Fruit fly (Drosophila melanogaster) whole organism, embryonic: Measurements from ENCODE around the gene raptor.

Experiments used
- CG10209 ChIP-seq: fragments of 200-800 bp; sonication (Bioruptor generic); optimal IDR thresholded peaks from 3 replicates; lab custom pipeline; 2017; ENCODE audit warnings: missing biosample characterization, mild to moderate bottlenecking, missing genetic modification characterization, missing genetic modification reagents
- CG10274 ChIP-seq: fragments of 200-800 bp; sonication (Bioruptor generic); optimal IDR thresholded peaks from 3 replicates; lab custom pipeline; 2017; ENCODE audit warnings: missing biosample characterization, mild to moderate bottlenecking, missing genetic modification characterization
- CG10321 ChIP-seq: fragments of 200-800 bp; sonication (Bioruptor generic); IDR thresholded peaks from 2 replicates; pipeline ENCODE4 v1.3.6; 2022; ENCODE audit warnings: missing biosample characterization, missing genetic modification characterization
- CG10543 ChIP-seq: fragments of 200-800 bp; sonication (Bioruptor generic); optimal IDR thresholded peaks from 3 replicates; lab custom pipeline; 2017; ENCODE audit warnings: missing biosample characterization, mild to moderate bottlenecking, missing genetic modification characterization, moderate library complexity
- CG10654 ChIP-seq: fragments of 200-800 bp; sonication (Bioruptor generic); optimal IDR thresholded peaks from 2 replicates; lab custom pipeline; 2016; ENCODE audit warnings: missing biosample characterization, missing genetic modification characterization
- CG11695 ChIP-seq: fragments of 200-800 bp; sonication (Bioruptor generic); IDR thresholded peaks from 3 replicates; pipeline ENCODE4 v1.3.6; 2022; ENCODE audit warnings: missing biosample characterization, missing genetic modification characterization
- CG13894 ChIP-seq: fragments of 200-800 bp; sonication (Bioruptor generic); optimal IDR thresholded peaks from 3 replicates; lab custom pipeline; 2018; ENCODE audit warnings: missing biosample characterization, mild to moderate bottlenecking, missing genetic modification characterization, moderate library complexity
- CG14050 ChIP-seq: fragments of 200-800 bp; sonication (Bioruptor generic); IDR thresholded peaks from 3 replicates; pipeline ENCODE4 v1.3.6; 2022; ENCODE audit warnings: missing biosample characterization, missing genetic modification characterization
- CG14667 ChIP-seq: fragments of 200-800 bp; sonication (Bioruptor generic); IDR thresholded peaks from 2 replicates; pipeline ENCODE4 v1.3.6; 2022; ENCODE audit warnings: missing biosample characterization, missing genetic modification characterization
- CG14860 ChIP-seq: fragments of 200-800 bp; sonication (Bioruptor generic); IDR thresholded peaks from 3 replicates; pipeline ENCODE4 v1.3.6; 2022; ENCODE audit warnings: missing biosample characterization, missing genetic modification characterization; ENCODE audit not compliant: partially characterized antibody
- CG16779 ChIP-seq: fragments of 200-800 bp; sonication (Bioruptor generic); IDR thresholded peaks from 2 replicates; pipeline ENCODE4 v1.3.6; 2022; ENCODE audit warnings: missing biosample characterization, missing genetic modification characterization
- CG17612 ChIP-seq: fragments of 200-800 bp; sonication (Bioruptor generic); IDR thresholded peaks from 2 replicates; pipeline ENCODE4 v1.3.6; 2022; ENCODE audit warnings: missing biosample characterization, missing genetic modification characterization
- CG30431 ChIP-seq: fragments of 200-800 bp; sonication (Bioruptor generic); optimal IDR thresholded peaks from 2 replicates; lab custom pipeline; 2017; ENCODE audit warnings: missing biosample characterization, missing genetic modification characterization
- CG34376 ChIP-seq: fragments of 200-800 bp; sonication (Bioruptor generic); optimal IDR thresholded peaks from 2 replicates; lab custom pipeline; 2018; ENCODE audit warnings: missing biosample characterization, mild to moderate bottlenecking, missing genetic modification characterization
- CG3726 ChIP-seq: fragments of 200-800 bp; sonication (Bioruptor generic); IDR thresholded peaks from 3 replicates; pipeline ENCODE4, ENCODE4 v1.3.6; 2022; ENCODE audit warnings: missing biosample characterization, missing genetic modification characterization
- CG4404 ChIP-seq: fragments of 200-800 bp; sonication (Bioruptor generic); IDR thresholded peaks from 2 replicates; pipeline ENCODE4 v1.3.6; 2022; ENCODE audit warnings: missing biosample characterization, missing genetic modification characterization
- CG6813 ChIP-seq: fragments of 200-800 bp; sonication (Bioruptor generic); optimal IDR thresholded peaks from 2 replicates; lab custom pipeline; 2017; ENCODE audit warnings: missing biosample characterization, missing genetic modification characterization, mild to moderate bottlenecking, moderate library complexity, missing genetic modification reagents
- CG7556 ChIP-seq: fragments of 200-800 bp; sonication (Bioruptor generic); optimal IDR thresholded peaks from 2 replicates; lab custom pipeline; 2017; ENCODE audit warnings: missing biosample characterization, mild to moderate bottlenecking, missing genetic modification characterization
- Chrac-16 ChIP-seq: fragments of 200-800 bp; sonication (Bioruptor generic); optimal IDR thresholded peaks from 3 replicates; lab custom pipeline; 2016; ENCODE audit warnings: missing biosample characterization, missing genetic modification characterization
- Drgx ChIP-seq: fragments of 200-800 bp; sonication (Bioruptor generic); IDR thresholded peaks from 2 replicates; pipeline ENCODE4 v1.3.6; 2022; ENCODE audit warnings: missing biosample characterization, missing genetic modification characterization
- Elba2 ChIP-seq: fragments of 200-800 bp; sonication (Bioruptor generic); optimal IDR thresholded peaks from 3 replicates; lab custom pipeline; 2016; ENCODE audit warnings: missing biosample characterization, missing genetic modification characterization
- Ets97D ChIP-seq: fragments of 200-800 bp; sonication (Bioruptor generic); optimal IDR thresholded peaks from 3 replicates; lab custom pipeline; 2016; ENCODE audit warnings: missing biosample characterization, missing genetic modification characterization
- Fer1 ChIP-seq: fragments of 200-800 bp; sonication (Bioruptor generic); optimal IDR thresholded peaks from 2 replicates; lab custom pipeline; 2017; ENCODE audit warnings: missing biosample characterization, mild to moderate bottlenecking, missing genetic modification characterization
- Jarid2 ChIP-seq: fragments of 200-800 bp; sonication (Bioruptor generic); optimal IDR thresholded peaks from 3 replicates; lab custom pipeline; 2017; ENCODE audit warnings: mild to moderate bottlenecking, missing biosample characterization, missing genetic modification reagents, missing genetic modification characterization
- Lpt ChIP-seq: fragments of >200 bp; optimal IDR thresholded peaks from 2 replicates; lab custom pipeline; 2018; ENCODE audit warnings: missing biosample characterization, missing genetic modification characterization
- NK7.1 ChIP-seq: fragments of 200-800 bp; sonication (Bioruptor generic); optimal IDR thresholded peaks from 3 replicates; lab custom pipeline; 2016; ENCODE audit warnings: missing biosample characterization, missing genetic modification characterization
- Nf-YB ChIP-seq: fragments of 200-800 bp; sonication (Bioruptor generic); optimal IDR thresholded peaks from 3 replicates; lab custom pipeline; 2019; ENCODE audit warnings: missing biosample characterization, mild to moderate bottlenecking, missing genetic modification characterization, moderate library complexity
- NfI ChIP-seq: fragments of 200-800 bp; sonication (Bioruptor generic); optimal IDR thresholded peaks from 3 replicates; lab custom pipeline; 2018; ENCODE audit warnings: missing biosample characterization, mild to moderate bottlenecking, missing genetic modification characterization, moderate library complexity
- Oli ChIP-seq: fragments of 200-800 bp; sonication (Bioruptor generic); optimal IDR thresholded peaks from 2 replicates; lab custom pipeline; 2018; ENCODE audit warnings: missing biosample characterization, mild to moderate bottlenecking, missing genetic modification characterization, moderate library complexity
- Pdp1 ChIP-seq, 2 experiments: fragments of 200-800 bp; sonication (Bioruptor generic); optimal IDR thresholded peaks; 3 replicates each; lab custom pipeline; 2016; ENCODE audit warnings: missing biosample characterization in 2 of 2, missing genetic modification characterization in 2 of 2, mild to moderate bottlenecking in 1 of 2, moderate library complexity in 1 of 2
- Ptx1 ChIP-seq: fragments of 200-800 bp; sonication (Bioruptor generic); IDR thresholded peaks from 2 replicates; pipeline ENCODE4 v1.3.6; 2022; ENCODE audit warnings: missing biosample characterization, missing genetic modification characterization
- Ravus ChIP-seq: fragments of 200-800 bp; sonication (Bioruptor generic); IDR thresholded peaks from 2 replicates; pipeline ENCODE4 v1.3.6; 2022; ENCODE audit warnings: missing biosample characterization, missing genetic modification characterization
- Side ChIP-seq: fragments of 200-800 bp; sonication (Bioruptor generic); optimal IDR thresholded peaks from 2 replicates; lab custom pipeline; 2016; ENCODE audit warnings: missing biosample characterization, missing genetic modification characterization
- Vsx1 ChIP-seq: fragments of 200-800 bp; sonication (Bioruptor generic); optimal IDR thresholded peaks from 2 replicates; lab custom pipeline; 2017; ENCODE audit warnings: missing biosample characterization, mild to moderate bottlenecking, missing genetic modification characterization, missing genetic modification reagents
- crc ChIP-seq: fragments of 200-800 bp; sonication (Bioruptor generic); optimal IDR thresholded peaks from 2 replicates; lab custom pipeline; 2016; ENCODE audit warnings: missing biosample characterization, missing genetic modification characterization
- crp ChIP-seq, 2 experiments: fragments of 200-800 bp; sonication (Bioruptor generic); optimal IDR thresholded peaks; 2 replicates in 1 of 2; 3 replicates in 1 of 2; lab custom pipeline; 2017; ENCODE audit warnings: missing biosample characterization in 2 of 2, missing genetic modification characterization in 2 of 2, mild to moderate bottlenecking in 1 of 2, moderate library complexity in 1 of 2
- ems ChIP-seq: fragments of 200-800 bp; sonication (Bioruptor generic); optimal IDR thresholded peaks from 3 replicates; lab custom pipeline; 2016; ENCODE audit warnings: missing biosample characterization, missing genetic modification characterization
- ftz-f1 ChIP-seq: fragments of 200-800 bp; sonication (Bioruptor generic); optimal IDR thresholded peaks from 2 replicates; lab custom pipeline; 2016; ENCODE audit warnings: missing biosample characterization, missing genetic modification characterization
- gce ChIP-seq: fragments of 200-800 bp; sonication (Bioruptor generic); IDR thresholded peaks from 3 replicates; pipeline ENCODE4 v1.3.6; 2022; ENCODE audit warnings: missing biosample characterization, missing genetic modification characterization
- gro ChIP-seq: fragments of 200-800 bp; sonication (Bioruptor generic); optimal IDR thresholded peaks from 2 replicates; lab custom pipeline; 2016; ENCODE audit warnings: missing biosample characterization, missing genetic modification characterization
- hth ChIP-seq: fragments of >200 bp; optimal IDR thresholded peaks from 2 replicates; lab custom pipeline; 2017; ENCODE audit warnings: inconsistent platforms
- jigr1 ChIP-seq: fragments of 200-800 bp; sonication (Bioruptor generic); IDR thresholded peaks from 3 replicates; pipeline ENCODE4 v1.3.6; 2022; ENCODE audit warnings: missing biosample characterization, missing genetic modification characterization
- kay ChIP-seq: fragments of 200-800 bp; sonication (Bioruptor generic); optimal IDR thresholded peaks from 2 replicates; lab custom pipeline; 2016; ENCODE audit warnings: missing biosample characterization, missing genetic modification characterization
- mirr ChIP-seq: fragments of 200-800 bp; sonication (Bioruptor generic); optimal IDR thresholded peaks from 3 replicates; lab custom pipeline; 2018; ENCODE audit warnings: missing biosample characterization, mild to moderate bottlenecking, missing genetic modification characterization
- pho ChIP-seq: fragments of 200-800 bp; sonication (Bioruptor generic); optimal IDR thresholded peaks from 2 replicates; lab custom pipeline; 2016; ENCODE audit warnings: missing biosample characterization, missing genetic modification characterization
- run ChIP-seq: fragments of 200-800 bp; sonication (Bioruptor generic); optimal IDR thresholded peaks from 3 replicates; lab custom pipeline; 2018; ENCODE audit warnings: missing biosample characterization, mild to moderate bottlenecking, missing genetic modification characterization
- sens ChIP-seq: fragments of 200-800 bp; sonication (Bioruptor generic); peaks from one replicate; lab custom pipeline; 2016; ENCODE audit warnings: missing biosample characterization, missing genetic modification characterization
- sim ChIP-seq: fragments of 200-800 bp; sonication (Bioruptor generic); IDR thresholded peaks from 2 replicates; pipeline ENCODE4 v1.3.6; 2022; ENCODE audit warnings: missing biosample characterization, missing genetic modification characterization
- sisA ChIP-seq: fragments of 200-800 bp; sonication (Bioruptor generic); IDR thresholded peaks from 2 replicates; pipeline ENCODE4 v1.3.6; 2022; ENCODE audit warnings: missing biosample characterization, missing genetic modification characterization
- sr ChIP-seq: fragments of 200-800 bp; sonication (Bioruptor generic); IDR thresholded peaks from 3 replicates; pipeline ENCODE4 v1.3.6; 2022; ENCODE audit warnings: missing biosample characterization, missing genetic modification characterization
- stc ChIP-seq: fragments of 200-800 bp; sonication (Bioruptor generic); IDR thresholded peaks from 2 replicates; pipeline ENCODE4 v1.3.6; 2022; ENCODE audit warnings: missing biosample characterization, missing genetic modification characterization
- usp ChIP-seq: fragments of >200 bp; optimal IDR thresholded peaks from 2 replicates; lab custom pipeline; 2017; ENCODE audit warnings: missing biosample characterization, missing genetic modification characterization

Gene raptor

DNA sequence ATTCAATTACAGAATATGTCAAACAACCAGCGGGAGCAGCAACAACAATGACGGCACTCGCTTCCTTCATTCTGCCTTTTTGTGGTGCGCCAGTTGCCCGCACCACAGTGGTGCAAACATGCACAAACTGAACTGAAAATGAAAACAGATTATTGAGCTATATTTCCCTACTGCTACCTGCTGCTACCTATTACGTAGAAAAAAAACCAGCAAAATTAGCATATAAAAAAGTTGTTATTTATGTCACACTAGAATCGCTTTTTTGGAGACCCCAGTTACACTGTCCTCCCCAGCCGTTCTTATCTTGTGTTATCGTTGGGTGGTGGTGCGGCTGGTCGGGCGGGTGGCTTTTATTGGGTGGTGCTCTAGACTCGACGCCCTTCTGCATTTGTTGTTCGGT lies 7.6 kb upstream of the raptor start (continued):
- TF ChIP-seq CG10209 (GFP tag; lab: Kevin White, UChicago), result peak; percentile 74
- peak; percentile 92 for TF ChIP-seq Ptx1 (GFP tag; lab: Robert Waterston, UW)
- peak; percentile 76 for TF ChIP-seq CG10654
- TF ChIP-seq run (tag; lab: Kevin White, UChicago), result peak; percentile 20
- TF ChIP-seq pho, result peak; percentile 54
- peak; percentile 82 for TF ChIP-seq Oli (tag; lab: Kevin White, UChicago)
- peak; percentile 73 for TF ChIP-seq ems (GFP tag; lab: Kevin White, UChicago)
- TF ChIP-seq CG6813, result peak; percentile 79
- TF ChIP-seq stc (GFP tag; lab: Robert Waterston, UW), result peak; percentile 88
- TF ChIP-seq CG11695 (GFP tag; lab: Robert Waterston, UW), result peak; percentile 92
- TF ChIP-seq mirr (GFP tag; lab: Kevin White, UChicago), result no peak
- peak; percentile 42 for TF ChIP-seq crc (GFP tag; lab: Kevin White, UChicago)
- peak; percentile 37 for TF ChIP-seq Ets97D
- peak; percentile 63 for TF ChIP-seq NK7.1 (GFP tag; lab: Kevin White, UChicago)
- peak; percentile 76; the same call in 2 of the 3 replicates for TF ChIP-seq sr (GFP tag; lab: Robert Waterston, UW)
- TF ChIP-seq CG16779 (GFP tag; lab: Robert Waterston, UW), result peak; percentile 84
- TF ChIP-seq sim (GFP tag; lab: Robert Waterston, UW), result peak; percentile 76; the same call in 1 of the 2 replicates
- peak; percentile 72 for TF ChIP-seq NfI (GFP tag; lab: Kevin White, UChicago)
- peak; percentile 79 for TF ChIP-seq jigr1 (GFP tag; lab: Robert Waterston, UW)
- TF ChIP-seq Vsx1, result peak; percentile 37
- TF ChIP-seq Elba2, result no peak
- peak; percentile 39; the same call in 1 of the 2 replicates for TF ChIP-seq Drgx (GFP tag; lab: Robert Waterston, UW)
- TF ChIP-seq Chrac-16 (GFP tag; lab: Kevin White, UChicago), result peak; percentile 65
- peak; percentile 97 for TF ChIP-seq sens
- peak; percentile 83; the same call in 2 of the 3 replicates for TF ChIP-seq gce (GFP tag; lab: Robert Waterston, UW)
- no peak for TF ChIP-seq CG34376
- peak; percentile 65 for TF ChIP-seq CG10274 (GFP tag; lab: Kevin White, UChicago)
- TF ChIP-seq crp (GFP tag; optimal IDR thresholded peaks at IDR 0.05; lab: Kevin White, UChicago), result peak in 1 of 2 experiments; percentile 30
- TF ChIP-seq CG10321 (GFP tag; lab: Robert Waterston, UW), result peak; percentile 31; the same call in 1 of the 2 replicates
- peak; percentile 46 for TF ChIP-seq kay (GFP tag; lab: Kevin White, UChicago)
- peak; percentile 81 for TF ChIP-seq CG17612 (GFP tag; lab: Robert Waterston, UW)
- peak; percentile 38 for TF ChIP-seq CG13894
- peak; percentile 85 for TF ChIP-seq sisA (GFP tag; lab: Robert Waterston, UW)
- no peak for TF ChIP-seq CG10543 (GFP tag; lab: Kevin White, UChicago)
- no peak for TF ChIP-seq hth (lab: Kevin White, UChicago)
- peak; percentile 84 for TF ChIP-seq CG14667 (GFP tag; lab: Robert Waterston, UW)
- TF ChIP-seq Ravus (GFP tag; lab: Robert Waterston, UW), result peak; percentile 60
- TF ChIP-seq CG14860 (GFP tag; lab: Robert Waterston, UW), result 0 out of 3 replicates have a peak, but pooled peaks have one; percentile 28
- TF ChIP-seq Fer1, result peak; percentile 81
- peak; percentile 61 for TF ChIP-seq CG30431 (GFP tag; lab: Kevin White, UChicago)
- TF ChIP-seq CG14050, result peak; percentile 81
- TF ChIP-seq CG4404, result peak; percentile 83
- peak; percentile 76 for TF ChIP-seq Side (GFP tag; lab: Kevin White, UChicago)
- peak; percentile 73 for TF ChIP-seq gro (GFP tag; lab: Kevin White, UChicago)
- peak; percentile 49 for TF ChIP-seq Nf-YB
- no peak for TF ChIP-seq Lpt (GFP tag; lab: Kevin White, UChicago)
- TF ChIP-seq ftz-f1 (GFP tag; lab: Kevin White, UChicago), result no peak
- no peak for TF ChIP-seq usp (GFP tag; lab: Kevin White, UChicago)
- TF ChIP-seq Jarid2 (GFP tag; lab: Kevin White, UChicago), result peak; percentile 17
- TF ChIP-seq CG3726 (GFP tag; lab: Robert Waterston, UW), result peak; percentile 60; the same call in 1 of the 3 replicates
- TF ChIP-seq Pdp1 (GFP tag; optimal IDR thresholded peaks at IDR 0.05; lab: Kevin White, UChicago), result peak; percentile 79 to 84
- TF ChIP-seq CG7556 (GFP tag; lab: Kevin White, UChicago), result peak; percentile 77
